Fruit fly (Drosophila melanogaster): Measurements from ENCODE around the gene HemK2.

Gene HemK2

dm6 chr2L:2802527-2802926 lies 43.0 kb upstream of the HemK2 start:
- no peak for TF ChIP-seq bab1 (GFP tag; optimal IDR thresholded peaks at IDR 0.05)
- no peak for TF ChIP-seq ovo (GFP tag; optimal IDR thresholded peaks at IDR 0.05)
- no peak for TF ChIP-seq cnc (optimal IDR thresholded peaks at IDR 0.05)

- TF ChIP-seq tj (GFP tag; optimal IDR thresholded peaks at IDR 0.05) (no peak), CG7101 (tag; optimal IDR thresholded peaks at IDR 0.05) (no peak), bab1 (GFP tag; optimal IDR thresholded peaks at IDR 0.05) (no peak), ovo (GFP tag; optimal IDR thresholded peaks at IDR 0.05) (no peak), Mnt (GFP tag; optimal IDR thresholded peaks at IDR 0.05) (no peak), CG1620 (GFP tag; optimal IDR thresholded peaks at IDR 0.05) (no peak), Crg-1 (GFP tag; optimal IDR thresholded peaks at IDR 0.05) (no peak), CG5204 (GFP tag; optimal IDR thresholded peaks at IDR 0.05) (no peak), CG12768 (GFP tag; optimal IDR thresholded peaks at IDR 0.05) (no peak), Clk (GFP tag; optimal IDR thresholded peaks at IDR 0.05) (no peak), cic (GFP tag; optimal IDR thresholded peaks at IDR 0.05) (no peak)
Measured at dm6 chr2L:2800956-2801776, 41.7 kb upstream of the HemK2 start.

dm6 chr2L:2799909-2800478 lies 40.5 kb upstream of the HemK2 start, which contains the start of gene Syt1:
TSS of gene Syt1 (minus strand) at chr2L:2799979.
- TF ChIP-seq CG12768 (GFP tag; optimal IDR thresholded peaks at IDR 0.05), result no peak
- TF ChIP-seq pad (GFP tag; optimal IDR thresholded peaks at IDR 0.05), result peak; percentile 91

- TF ChIP-seq CG7101 (tag; optimal IDR thresholded peaks at IDR 0.05), result no peak
- no peak for TF ChIP-seq CG14711 (tag; optimal IDR thresholded peaks at IDR 0.05)
- TF ChIP-seq ovo (GFP tag; optimal IDR thresholded peaks at IDR 0.05), result no peak
- no peak for TF ChIP-seq CG5204 (GFP tag; optimal IDR thresholded peaks at IDR 0.05)
- TF ChIP-seq Mnt (GFP tag; optimal IDR thresholded peaks at IDR 0.05), result no peak
Measured at dm6 chr2L:2797186-2797585, 37.7 kb upstream of the HemK2 start.

- TF ChIP-seq kay (GFP tag; ENCODE audit: borderline replicate concordance) (no peak), Crg-1 (GFP tag; optimal IDR thresholded peaks at IDR 0.05) (no peak)
Measured at dm6 chr2L:2782790-2783189, 23.3 kb upstream of the HemK2 start.

- TF ChIP-seq Hr96 (GFP tag; optimal IDR thresholded peaks at IDR 0.05), result no peak
- no peak for TF ChIP-seq CG1620 (GFP tag; optimal IDR thresholded peaks at IDR 0.05)
- no peak for TF ChIP-seq pad (GFP tag; optimal IDR thresholded peaks at IDR 0.05)
- no peak for TF ChIP-seq CG33017 (tag; optimal IDR thresholded peaks at IDR 0.05)
- no peak for TF ChIP-seq cnc (optimal IDR thresholded peaks at IDR 0.05)
Measured at dm6 chr2L:2771676-2772075, 12.2 kb upstream of the HemK2 start, which contains the start of gene CG15399. TSS of gene CG15399 (minus strand) at chr2L:2771776.

- TF ChIP-seq Clk (GFP tag; optimal IDR thresholded peaks at IDR 0.05) (peak; percentile 56), Crg-1 (GFP tag; optimal IDR thresholded peaks at IDR 0.05) (no peak), CG33017 (tag; optimal IDR thresholded peaks at IDR 0.05) (peak; percentile 27), Mnt (GFP tag; optimal IDR thresholded peaks at IDR 0.05) (peak; percentile 50), tj (GFP tag; optimal IDR thresholded peaks at IDR 0.05) (peak; percentile 61), Hr96 (GFP tag; optimal IDR thresholded peaks at IDR 0.05) (peak; percentile 76), CG1620 (GFP tag; optimal IDR thresholded peaks at IDR 0.05) (peak; percentile 23), CG7101 (tag; optimal IDR thresholded peaks at IDR 0.05) (peak; percentile 40), kay (GFP tag; ENCODE audit: borderline replicate concordance) (no peak), CG12768 (GFP tag; optimal IDR thresholded peaks at IDR 0.05) (peak; percentile 92), bab1 (GFP tag; optimal IDR thresholded peaks at IDR 0.05) (peak; percentile 10), CG11617 (GFP tag; optimal IDR thresholded peaks at IDR 0.05) (peak; percentile 77), pad (GFP tag; optimal IDR thresholded peaks at IDR 0.05) (peak; percentile 15), CG7045 (GFP tag; optimal IDR thresholded peaks at IDR 0.05) (peak; percentile 56), toe (GFP tag; optimal IDR thresholded peaks at IDR 0.05) (peak; percentile 83), cic (GFP tag; optimal IDR thresholded peaks at IDR 0.05) (peak; percentile 59), cnc (optimal IDR thresholded peaks at IDR 0.05) (no peak), CG5204 (GFP tag; optimal IDR thresholded peaks at IDR 0.05) (no peak), ovo (GFP tag; optimal IDR thresholded peaks at IDR 0.05) (peak; percentile 20), CG14711 (tag; optimal IDR thresholded peaks at IDR 0.05) (peak; percentile 52)
Measured at dm6 chr2L:2769476-2770185, 10.2 kb upstream of the HemK2 start, which contains the start of the genes colt and HINT1. TSS of gene colt (minus strand) at chr2L:2770069. TSS of gene HINT1 (plus strand) at chr2L:2770135.

All from whole organism, adult.